Fruit fly (Drosophila melanogaster) whole organism, embryonic: ENCODE data around the gene CG33127.

Source experiments
- B-H2 ChIP-seq: fragments of 200-800 bp; sonication (Bioruptor generic); optimal IDR thresholded peaks from 2 replicates; lab custom pipeline; 2018; ENCODE audit warnings: missing biosample characterization, mild to moderate bottlenecking, missing genetic modification characterization
- CG10654 ChIP-seq: fragments of 200-800 bp; sonication (Bioruptor generic); optimal IDR thresholded peaks from 2 replicates; lab custom pipeline; 2016; ENCODE audit warnings: missing biosample characterization, missing genetic modification characterization
- CG11247 ChIP-seq: fragments of 200-800 bp; sonication (Bioruptor generic); IDR thresholded peaks from 2 replicates; pipeline ENCODE4 v1.3.6; 2022; ENCODE audit warnings: missing biosample characterization, missing genetic modification characterization
- CG11695 ChIP-seq: fragments of 200-800 bp; sonication (Bioruptor generic); IDR thresholded peaks from 3 replicates; pipeline ENCODE4 v1.3.6; 2022; ENCODE audit warnings: missing biosample characterization, missing genetic modification characterization
- CG12744 ChIP-seq: fragments of 200-800 bp; sonication (Bioruptor generic); optimal IDR thresholded peaks from 2 replicates; lab custom pipeline; 2016; ENCODE audit warnings: missing biosample characterization, missing genetic modification characterization
- CG12769 ChIP-seq: fragments of 200-800 bp; sonication (Bioruptor generic); optimal IDR thresholded peaks from 2 replicates; lab custom pipeline; 2019; ENCODE audit warnings: missing biosample characterization, mild to moderate bottlenecking, missing genetic modification characterization, moderate library complexity
- CG13123 ChIP-seq: fragments of 200-800 bp; sonication (Bioruptor generic); optimal IDR thresholded peaks from 2 replicates; lab custom pipeline; 2016; ENCODE audit warnings: missing biosample characterization, missing genetic modification characterization
- CG15514 ChIP-seq: fragments of 200-800 bp; sonication (Bioruptor generic); optimal IDR thresholded peaks from 3 replicates; lab custom pipeline; 2017; ENCODE audit warnings: missing biosample characterization, missing genetic modification characterization, mild to moderate bottlenecking, moderate library complexity, missing genetic modification reagents
- CG17361 ChIP-seq: fragments of 200-800 bp; sonication (Bioruptor generic); IDR thresholded peaks from 3 replicates; pipeline ENCODE4 v1.3.6; 2022; ENCODE audit warnings: missing biosample characterization, missing genetic modification characterization
- CG17829 ChIP-seq: fragments of 200-800 bp; optimal IDR thresholded peaks from 2 replicates; lab custom pipeline; 2019; ENCODE audit warnings: missing biosample characterization, mild to moderate bottlenecking, missing genetic modification characterization, moderate library complexity
- CG2116 ChIP-seq: fragments of 200-800 bp; sonication (Bioruptor generic); optimal IDR thresholded peaks from 3 replicates; lab custom pipeline; 2018; ENCODE audit warnings: missing biosample characterization, mild to moderate bottlenecking, missing genetic modification characterization
- CG2129 ChIP-seq: fragments of 200-800 bp; sonication (Bioruptor generic); IDR thresholded peaks from 2 replicates; pipeline ENCODE4 v1.3.6; 2022; ENCODE audit warnings: missing biosample characterization, missing genetic modification characterization; ENCODE audit not compliant: partially characterized antibody
- CG30020 ChIP-seq: fragments of 200-800 bp; optimal IDR thresholded peaks from 2 replicates; lab custom pipeline; 2019; ENCODE audit warnings: missing biosample characterization, mild to moderate bottlenecking, missing genetic modification characterization, moderate library complexity
- CG34224 ChIP-seq: fragments of 200-800 bp; sonication (Bioruptor generic); IDR thresholded peaks from 3 replicates; pipeline ENCODE4 v1.3.6; 2022; ENCODE audit warnings: missing biosample characterization, missing genetic modification characterization; ENCODE audit not compliant: partially characterized antibody
- CG3838 ChIP-seq: fragments of 200-800 bp; sonication (Bioruptor generic); optimal IDR thresholded peaks from 3 replicates; lab custom pipeline; 2016; ENCODE audit warnings: missing biosample characterization, missing genetic modification characterization
- CG43689 ChIP-seq: fragments of 200-800 bp; sonication (Bioruptor generic); IDR thresholded peaks from 2 replicates; pipeline ENCODE4 v1.3.6; 2022; ENCODE audit warnings: missing biosample characterization, missing genetic modification characterization
- CG6683 ChIP-seq: fragments of 200-800 bp; sonication (Bioruptor generic); optimal IDR thresholded peaks from 2 replicates; lab custom pipeline; 2017; ENCODE audit warnings: missing biosample characterization, mild to moderate bottlenecking, missing genetic modification characterization, missing genetic modification reagents
- CG6791 ChIP-seq: fragments of 200-800 bp; sonication (Bioruptor generic); IDR thresholded peaks from 3 replicates; pipeline ENCODE4 v1.3.6; 2022; ENCODE audit warnings: missing biosample characterization, missing genetic modification characterization; ENCODE audit not compliant: partially characterized antibody
- CG7271 ChIP-seq: fragments of 200-800 bp; sonication (Bioruptor generic); optimal IDR thresholded peaks from 2 replicates; lab custom pipeline; 2018; ENCODE audit warnings: missing biosample characterization, mild to moderate bottlenecking, missing genetic modification characterization, moderate library complexity
- CG7357 ChIP-seq: fragments of 200-800 bp; sonication (Bioruptor generic); IDR thresholded peaks from 3 replicates; pipeline ENCODE4 v1.3.6; 2022; ENCODE audit warnings: missing biosample characterization, missing genetic modification characterization
- CG9932 ChIP-seq: fragments of 200-800 bp; sonication (Bioruptor generic); IDR thresholded peaks from 2 replicates; pipeline ENCODE4 v1.3.6; 2022; ENCODE audit warnings: missing biosample characterization, missing genetic modification characterization
- CTCF ChIP-seq: fragments of 200-800 bp; sonication (Bioruptor generic); optimal IDR thresholded peaks from 2 replicates; lab custom pipeline; 2017; ENCODE audit warnings: missing biosample characterization, mild to moderate bottlenecking, missing genetic modification characterization, moderate library complexity
- Drgx ChIP-seq: fragments of 200-800 bp; sonication (Bioruptor generic); IDR thresholded peaks from 2 replicates; pipeline ENCODE4 v1.3.6; 2022; ENCODE audit warnings: missing biosample characterization, missing genetic modification characterization
- E2f2 ChIP-seq: fragments of 200-800 bp; sonication (Bioruptor generic); IDR thresholded peaks from 2 replicates; pipeline ENCODE4 v1.3.6; 2022; ENCODE audit warnings: missing biosample characterization, missing genetic modification characterization
- H2.0 ChIP-seq: fragments of 200-800 bp; sonication (Bioruptor generic); IDR thresholded peaks from 2 replicates; pipeline ENCODE4 v1.3.6; 2022; ENCODE audit warnings: missing biosample characterization, missing genetic modification characterization
- HHEX ChIP-seq: fragments of 200-800 bp; sonication (Bioruptor generic); optimal IDR thresholded peaks from 3 replicates; lab custom pipeline; 2017; ENCODE audit warnings: missing biosample characterization, mild to moderate bottlenecking, missing genetic modification characterization, missing genetic modification reagents
- HLH4C ChIP-seq: fragments of 200-800 bp; sonication (Bioruptor generic); IDR thresholded peaks from 3 replicates; pipeline ENCODE4 v1.3.6; 2022; ENCODE audit warnings: missing biosample characterization, missing genetic modification characterization; ENCODE audit not compliant: partially characterized antibody
- HLH54F ChIP-seq: fragments of 200-800 bp; sonication (Bioruptor generic); optimal IDR thresholded peaks from 3 replicates; lab custom pipeline; 2016; ENCODE audit warnings: missing biosample characterization, missing genetic modification characterization
- HmgZ ChIP-seq: fragments of 200-800 bp; sonication (Bioruptor generic); optimal IDR thresholded peaks from 2 replicates; lab custom pipeline; 2018; ENCODE audit warnings: missing biosample characterization, mild to moderate bottlenecking, missing genetic modification characterization
- Med ChIP-seq: fragments of 200-800 bp; sonication (Bioruptor generic); peaks from one replicate; lab custom pipeline; 2016; ENCODE audit warnings: missing biosample characterization, missing genetic modification characterization, mild to moderate bottlenecking, inconsistent platforms, moderate library complexity
- Mes4 ChIP-seq: fragments of 200-800 bp; sonication (Bioruptor generic); optimal IDR thresholded peaks from 2 replicates; lab custom pipeline; 2016; ENCODE audit warnings: missing biosample characterization, missing genetic modification characterization
- Mrtf ChIP-seq: fragments of 200-800 bp; sonication (Bioruptor generic); IDR thresholded peaks from 3 replicates; pipeline ENCODE4 v1.3.6; 2022; ENCODE audit warnings: missing biosample characterization, missing genetic modification characterization
- PHDP ChIP-seq: fragments of 200-800 bp; sonication (Bioruptor generic); optimal IDR thresholded peaks from 3 replicates; lab custom pipeline; 2018; ENCODE audit warnings: missing biosample characterization, mild to moderate bottlenecking, missing genetic modification characterization, moderate library complexity
- Pdp1 ChIP-seq, 2 experiments: fragments of 200-800 bp; sonication (Bioruptor generic); optimal IDR thresholded peaks; 3 replicates each; lab custom pipeline; 2016; ENCODE audit warnings: missing biosample characterization in 2 of 2, missing genetic modification characterization in 2 of 2, mild to moderate bottlenecking in 1 of 2, moderate library complexity in 1 of 2
- Ptx1 ChIP-seq: fragments of 200-800 bp; sonication (Bioruptor generic); IDR thresholded peaks from 2 replicates; pipeline ENCODE4 v1.3.6; 2022; ENCODE audit warnings: missing biosample characterization, missing genetic modification characterization
- Scr ChIP-seq: fragments of 200-800 bp; sonication (Bioruptor generic); IDR thresholded peaks from 2 replicates; pipeline ENCODE4 v1.3.6; 2022; ENCODE audit warnings: missing biosample characterization, missing genetic modification characterization; ENCODE audit not compliant: partially characterized antibody
- YL-1 ChIP-seq: fragments of 200-800 bp; sonication (Bioruptor generic); optimal IDR thresholded peaks from 3 replicates; lab custom pipeline; 2017; ENCODE audit warnings: missing biosample characterization, mild to moderate bottlenecking, missing genetic modification characterization
- amos ChIP-seq: fragments of 200-800 bp; sonication (Bioruptor generic); IDR thresholded peaks from 2 replicates; pipeline ENCODE4 v1.3.6; 2022; ENCODE audit warnings: missing biosample characterization, missing genetic modification characterization; ENCODE audit not compliant: partially characterized antibody
- ash1 ChIP-seq: fragments of 200-800 bp; sonication (Bioruptor generic); optimal IDR thresholded peaks from 2 replicates; lab custom pipeline; 2018; ENCODE audit warnings: missing biosample characterization, mild to moderate bottlenecking, missing genetic modification characterization
- bigmax ChIP-seq: fragments of 200-800 bp; sonication (Bioruptor generic); optimal IDR thresholded peaks from 2 replicates; lab custom pipeline; 2018; ENCODE audit warnings: missing biosample characterization, mild to moderate bottlenecking, missing genetic modification characterization
- insv ChIP-seq, 2 experiments: fragments of 200-800 bp; sonication (Bioruptor generic); optimal IDR thresholded peaks; 3 replicates each; lab custom pipeline; 2016 to 2018; ENCODE audit warnings: missing biosample characterization in 2 of 2, missing genetic modification characterization in 2 of 2
- knrl ChIP-seq: fragments of 200-800 bp; sonication (Bioruptor generic); IDR thresholded peaks from 3 replicates; pipeline ENCODE4 v1.3.6; 2022; ENCODE audit warnings: missing biosample characterization, missing genetic modification characterization; ENCODE audit not compliant: partially characterized antibody
- oc ChIP-seq: fragments of 200-800 bp; sonication (Bioruptor generic); optimal IDR thresholded peaks from 2 replicates; lab custom pipeline; 2018; ENCODE audit warnings: missing biosample characterization, mild to moderate bottlenecking, missing genetic modification characterization, moderate library complexity
- pzg ChIP-seq: fragments of 200-800 bp; sonication (Bioruptor generic); optimal IDR thresholded peaks from 3 replicates; lab custom pipeline; 2018; ENCODE audit warnings: missing biosample characterization, mild to moderate bottlenecking, missing genetic modification characterization, moderate library complexity
- sna ChIP-seq: fragments of 200-800 bp; sonication (Bioruptor generic); IDR thresholded peaks from 2 replicates; pipeline ENCODE4 v1.3.6; 2022; ENCODE audit warnings: missing biosample characterization, missing genetic modification characterization; ENCODE audit not compliant: partially characterized antibody
- tin ChIP-seq: fragments of 200-800 bp; sonication (Bioruptor generic); optimal IDR thresholded peaks from 3 replicates; lab custom pipeline; 2016; ENCODE audit warnings: missing biosample characterization, missing genetic modification characterization
- tup ChIP-seq: fragments of 200-800 bp; sonication (Bioruptor generic); optimal IDR thresholded peaks from 2 replicates; lab custom pipeline; 2016; ENCODE audit warnings: missing biosample characterization, mild to moderate bottlenecking, missing genetic modification characterization, moderate library complexity
- wor ChIP-seq: fragments of 200-800 bp; sonication (Bioruptor generic); IDR thresholded peaks from 2 replicates; pipeline ENCODE4 v1.3.6; 2022; ENCODE audit warnings: missing biosample characterization, missing genetic modification characterization

Gene CG33127

DNA sequence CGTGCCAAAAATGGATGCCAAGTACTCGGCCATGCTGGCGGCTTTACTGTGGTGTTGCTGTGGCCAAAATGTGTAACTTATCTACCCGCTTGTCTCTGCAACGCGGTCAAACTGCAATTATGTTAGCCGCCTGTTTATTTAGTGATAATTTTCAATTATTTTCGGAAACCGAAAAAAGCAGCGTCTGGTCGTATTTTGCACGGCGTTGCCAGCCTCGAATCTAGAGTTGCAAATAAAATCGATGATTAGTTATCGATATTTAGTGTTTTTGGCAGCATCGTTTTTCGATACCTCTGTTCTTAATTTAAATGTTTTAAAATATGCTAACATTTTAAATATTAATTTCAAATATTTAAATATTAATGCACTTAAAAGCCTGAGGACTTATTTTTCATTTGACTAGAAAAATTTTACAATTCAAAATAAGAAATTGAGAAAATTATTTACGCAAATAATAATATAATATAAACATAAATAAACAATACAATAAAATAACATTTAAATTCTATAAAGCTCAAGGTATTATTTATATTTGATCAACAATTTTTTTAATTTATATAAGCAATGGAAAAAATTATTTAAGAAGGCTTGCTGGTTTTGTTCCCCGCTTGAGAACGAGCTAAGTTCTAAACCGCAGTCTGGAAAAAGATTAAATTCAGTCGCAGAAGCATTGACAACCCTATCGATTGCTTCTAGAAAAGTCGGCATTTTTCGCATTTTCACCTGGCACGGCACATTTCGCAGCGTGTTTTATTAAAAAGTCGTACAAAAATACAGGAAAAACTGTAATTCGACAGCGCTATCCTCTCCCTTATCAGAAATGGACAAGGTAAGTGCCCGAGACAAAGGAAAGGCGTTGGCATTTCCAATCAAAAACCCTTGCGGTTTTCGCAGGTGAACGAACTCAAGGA is 27.2 kb upstream of the CG33127 start, which contains the start of the genes U2af38 and Stip1 (continued):
- TF ChIP-seq CG13123, result no peak
- peak; percentile 54 for TF ChIP-seq CTCF
- TF ChIP-seq bigmax, result peak; percentile 55
- peak; percentile 30 for TF ChIP-seq CG10654 (GFP tag; lab: Kevin White, UChicago)
- TF ChIP-seq H2.0 (GFP tag; lab: Robert Waterston, UW), result no peak
- TF ChIP-seq E2f2 (GFP tag; lab: Robert Waterston, UW), result peak; percentile 40
- TF ChIP-seq Pdp1 (GFP tag; optimal IDR thresholded peaks at IDR 0.05; lab: Kevin White, UChicago), result peak in 1 of 2 experiments; percentile 11
- no peak for TF ChIP-seq CG11695 (GFP tag; lab: Robert Waterston, UW)
- TF ChIP-seq CG7357 (GFP tag; lab: Robert Waterston, UW), result no peak
- no peak for TF ChIP-seq CG11247 (GFP tag; lab: Robert Waterston, UW)
- no peak for TF ChIP-seq HLH54F (GFP tag; lab: Kevin White, UChicago)
- no peak for TF ChIP-seq HHEX (GFP tag; lab: Kevin White, UChicago)
- TF ChIP-seq knrl, result peak; percentile 60; the same call in 2 of the 3 replicates
- TF ChIP-seq B-H2 (GFP tag; lab: Kevin White, UChicago), result peak; percentile 80
- TF ChIP-seq tup (GFP tag; lab: Kevin White, UChicago), result no peak
- peak; percentile 84 for TF ChIP-seq YL-1 (GFP tag; lab: Kevin White, UChicago)
- no peak for TF ChIP-seq insv (GFP tag; optimal IDR thresholded peaks at IDR 0.05; lab: Kevin White, UChicago)
- TF ChIP-seq sna, result peak; percentile 54; the same call in 1 of the 2 replicates
- TF ChIP-seq oc (tag; lab: Kevin White, UChicago), result peak; percentile 35
- peak; percentile 29 for TF ChIP-seq HmgZ (tag; lab: Kevin White, UChicago)
- no peak for TF ChIP-seq CG12744 (GFP tag; lab: Kevin White, UChicago)
- peak; percentile 72 for TF ChIP-seq Scr (GFP tag; lab: Robert Waterston, UW)
- TF ChIP-seq CG6791, result peak; percentile 36; the same call in 1 of the 3 replicates
- peak; percentile 75 for TF ChIP-seq CG15514 (GFP tag; lab: Kevin White, UChicago)
- peak; percentile 69 for TF ChIP-seq CG34224 (GFP tag; lab: Robert Waterston, UW)
- TF ChIP-seq Ptx1, result 0 out of 2 replicates have a peak, but pooled peaks have one; percentile 8
- TF ChIP-seq PHDP (tag; lab: Kevin White, UChicago), result no peak
- TF ChIP-seq ash1, result no peak
- no peak for TF ChIP-seq Mes4 (GFP tag; lab: Kevin White, UChicago)
- TF ChIP-seq Drgx (GFP tag; lab: Robert Waterston, UW), result no peak
- TF ChIP-seq CG17829 (tag; lab: Kevin White, UChicago), result peak; percentile 55
- TF ChIP-seq CG9932, result peak; percentile 60
- TF ChIP-seq wor (GFP tag; lab: Robert Waterston, UW), result no peak
- peak; percentile 41; the same call in 1 of the 2 replicates for TF ChIP-seq CG2129 (GFP tag; lab: Robert Waterston, UW)
- peak; percentile 69 for TF ChIP-seq HLH4C
- no peak for TF ChIP-seq Mrtf (GFP tag; lab: Robert Waterston, UW)
- no peak for TF ChIP-seq CG6683 (GFP tag; lab: Kevin White, UChicago)
- peak; percentile 31 for TF ChIP-seq tin (GFP tag; lab: Kevin White, UChicago)
- no peak for TF ChIP-seq CG3838 (GFP tag; lab: Kevin White, UChicago)
- TF ChIP-seq pzg (GFP tag; lab: Kevin White, UChicago), result peak; percentile 61
- TF ChIP-seq Med (GFP tag; lab: Kevin White, UChicago), result peak; percentile 73
- TF ChIP-seq CG17361 (GFP tag; lab: Robert Waterston, UW), result peak; percentile 58; the same call in 2 of the 3 replicates
- peak; percentile 95 for TF ChIP-seq CG2116 (GFP tag; lab: Kevin White, UChicago)
- TF ChIP-seq CG7271, result no peak
- TF ChIP-seq CG30020 (tag; lab: Kevin White, UChicago), result peak; percentile 33
- TF ChIP-seq amos (GFP tag; lab: Robert Waterston, UW), result peak; percentile 69; the same call in 1 of the 2 replicates
- TF ChIP-seq CG12769 (tag; lab: Kevin White, UChicago), result no peak
- TF ChIP-seq CG43689 (GFP tag; lab: Robert Waterston, UW), result no peak
